Worm (Caenorhabditis elegans): ENCODE data around the gene T13C5.10.

T13C5.10 gene

DNA sequence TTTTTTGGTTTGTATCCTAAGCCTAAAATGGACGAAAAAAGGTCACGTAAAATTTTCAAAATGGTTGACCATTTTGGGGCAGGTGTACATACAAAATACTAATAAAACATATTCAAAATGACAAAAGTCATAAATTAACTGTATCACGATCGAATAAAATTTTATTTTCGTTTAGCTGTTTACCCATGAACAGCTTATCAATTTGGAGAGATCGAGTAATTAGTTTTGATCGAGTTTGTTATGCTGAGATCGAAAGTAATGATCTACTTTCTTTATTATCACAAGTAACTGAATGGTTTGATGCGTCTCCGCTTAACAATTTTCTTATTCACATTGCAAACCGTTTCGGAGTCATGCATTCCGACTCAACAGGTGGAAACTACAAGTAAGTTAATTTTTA is at the start of gene T13C5.10:
TSS of gene T13C5.10 (plus strand) at position 301 of the 400 bp plus-strand sequence.
- TF ChIP-seq ztf-26 (tag; optimal IDR thresholded peaks at IDR 0.05), result no peak
- no peak for TF ChIP-seq egl-44 (GFP tag; IDR thresholded peaks at IDR 0.05)
- no peak for TF ChIP-seq B0019.2 (GFP tag; conservative IDR thresholded peaks at IDR 0.05)
- no peak for TF ChIP-seq Y67H2A.10 (GFP tag; conservative IDR thresholded peaks at IDR 0.05)
- no peak for TF ChIP-seq tlf-1 (GFP tag; optimal IDR thresholded peaks at IDR 0.05)
- no peak for TF ChIP-seq die-1 (tag; optimal IDR thresholded peaks at IDR 0.05)
- no peak for TF ChIP-seq Y56A3A.18 (GFP tag; IDR thresholded peaks at IDR 0.05)
- no peak for TF ChIP-seq aptf-2 (GFP tag; conservative IDR thresholded peaks at IDR 0.05)
- TF ChIP-seq dox-1 (GFP tag; IDR thresholded peaks at IDR 0.05), result no peak
- no peak for TF ChIP-seq ztf-25 (GFP tag; IDR thresholded peaks at IDR 0.05)
- TF ChIP-seq T07F8.4 (tag; optimal IDR thresholded peaks at IDR 0.05), result no peak
- no peak for TF ChIP-seq F49E8.2 (tag; optimal IDR thresholded peaks at IDR 0.05; ENCODE audit: insufficient read depth)
- no peak for TF ChIP-seq gei-17 (GFP tag; optimal IDR thresholded peaks at IDR 0.05)
- no peak for TF ChIP-seq lir-1 (GFP tag; conservative IDR thresholded peaks at IDR 0.05)
- TF ChIP-seq efl-1 (GFP tag; optimal IDR thresholded peaks at IDR 0.05), result no peak
- no peak for TF ChIP-seq cebp-2 (GFP tag; IDR thresholded peaks at IDR 0.05)

- no peak for TF ChIP-seq snpc-3.4 (tag; optimal IDR thresholded peaks at IDR 0.05)
- no peak for TF ChIP-seq snpc-1.3 (tag; optimal IDR thresholded peaks at IDR 0.05; ENCODE audit: insufficient read depth)
- no peak for TF ChIP-seq nhr-120 (GFP tag; IDR thresholded peaks at IDR 0.05)
- no peak for TF ChIP-seq let-607 (tag; optimal IDR thresholded peaks at IDR 0.05)
- no peak for TF ChIP-seq rec-8 (tag; optimal IDR thresholded peaks at IDR 0.05)
- TF ChIP-seq nhr-80 (tag; optimal IDR thresholded peaks at IDR 0.05), result no peak
- TF ChIP-seq nfya-2 (GFP tag; IDR thresholded peaks at IDR 0.05), result no peak
- no peak for TF ChIP-seq ztf-3 (GFP tag; optimal IDR thresholded peaks at IDR 0.05)
- TF ChIP-seq K11D2.4 (GFP tag; IDR thresholded peaks at IDR 0.05), result no peak
- TF ChIP-seq hlh-26 (GFP tag; conservative IDR thresholded peaks at IDR 0.05), result no peak
- TF ChIP-seq mel-28 (tag; optimal IDR thresholded peaks at IDR 0.05; ENCODE audit: borderline replicate concordance), result no peak
These were observed 49.7 kb upstream of the T13C5.10 start, which contains the start of gene Y72A10A.1 for ce11 chrX:6138243-6138642. TSS of gene Y72A10A.1 (minus strand) at chrX:6138343.

ce11 chrX:6145921-6146320 is 42.0 kb upstream of the T13C5.10 start:
- TF ChIP-seq hlh-26 (GFP tag; conservative IDR thresholded peaks at IDR 0.05) (no peak), C06A6.2 (GFP tag; conservative IDR thresholded peaks at IDR 0.05) (no peak), snpc-4 (GFP tag; optimal IDR thresholded peaks at IDR 0.05) (no peak), snpc-4 (tag; optimal IDR thresholded peaks at IDR 0.05) (no peak), dox-1 (GFP tag; IDR thresholded peaks at IDR 0.05) (no peak), attf-5 (GFP tag; optimal IDR thresholded peaks at IDR 0.05) (no peak), efl-1 (GFP tag; optimal IDR thresholded peaks at IDR 0.05) (no peak), pbrm-1 (GFP tag; IDR thresholded peaks at IDR 0.05) (no peak), cebp-2 (GFP tag; IDR thresholded peaks at IDR 0.05) (no peak), ztf-6 (GFP tag; IDR thresholded peaks at IDR 0.05) (no peak), tbx-9 (tag; optimal IDR thresholded peaks at IDR 0.05; ENCODE audit: borderline replicate concordance) (no peak), egrh-3 (GFP tag; IDR thresholded peaks at IDR 0.05) (no peak), lag-1 (GFP tag; IDR thresholded peaks at IDR 0.05) (no peak), bed-1 (GFP tag; IDR thresholded peaks at IDR 0.05) (no peak), unc-62 (GFP tag; optimal IDR thresholded peaks at IDR 0.05) (no peak), snpc-1.3 (tag; optimal IDR thresholded peaks at IDR 0.05; ENCODE audit: insufficient read depth) (no peak), Y95B8A.8 (GFP tag; IDR thresholded peaks at IDR 0.05) (no peak)

Measured in whole organism, young adult.